Worm (Caenorhabditis elegans): ENCODE results near the gene F31D4.2.

- TF ChIP-seq dao-5 (tag; optimal IDR thresholded peaks at IDR 0.05) (no peak), him-1 (tag; optimal IDR thresholded peaks at IDR 0.05) (no peak), W03F9.2 (tag; optimal IDR thresholded peaks at IDR 0.05) (no peak)
Observed at ce11 chrV:20853581-20854161, 8.3 kb upstream of the F31D4.2 start, which contains the start of gene F31D4.5.
